Worm (Caenorhabditis elegans): Measurements from ENCODE around the gene lgc-58.
A peak's percentile ranks its signal among the peaks of the same experiment; 100 is the strongest.

Gene lgc-58

ce11 chrX:6100395-6101099 lies 25.2 kb downstream of the lgc-58 start:
- TF ChIP-seq nhr-6 (tag; optimal IDR thresholded peaks at IDR 0.05) (no peak), unc-62 (GFP tag; optimal IDR thresholded peaks at IDR 0.05 in 1 of 2) (peak in 1 of 2 experiments; percentile 13), unc-62 (tag; optimal IDR thresholded peaks at IDR 0.05) (no peak), nhr-28 (tag; optimal IDR thresholded peaks at IDR 0.05) (peak; percentile 65), rbr-2 (tag; optimal IDR thresholded peaks at IDR 0.05) (no peak), aha-1 (tag) (peak; percentile 93), madf-5 (GFP tag; IDR thresholded peaks at IDR 0.05) (no peak), egl-43 (GFP tag; IDR thresholded peaks at IDR 0.05) (no peak), daf-16 (GFP tag; optimal IDR thresholded peaks at IDR 0.05) (no peak), daf-16 (tag; optimal IDR thresholded peaks at IDR 0.05) (peak; percentile 22), dmd-6 (GFP tag; IDR thresholded peaks at IDR 0.05) (peak; percentile 40; the same call in 1 of the 2 replicates), php-3 (GFP tag; IDR thresholded peaks at IDR 0.05) (peak; percentile 66; the same call in 1 of the 2 replicates), dve-1 (tag; optimal IDR thresholded peaks at IDR 0.05; ENCODE audit: insufficient read depth) (peak; percentile 21), T20F7.1 (GFP tag; optimal IDR thresholded peaks at IDR 0.05) (no peak), daf-12 (tag; optimal IDR thresholded peaks at IDR 0.05) (no peak), zip-11 (GFP tag; IDR thresholded peaks at IDR 0.05) (no peak), hlh-11 (tag; optimal IDR thresholded peaks at IDR 0.05) (peak; percentile 13)

ce11 chrX:6103297-6103696 lies 28.0 kb downstream of the lgc-58 start, which contains the start of gene C15H9.11:
C15H9.11 (minus strand) TSS chrX:6103397.
- TF ChIP-seq lin-15B (tag; optimal IDR thresholded peaks at IDR 0.05) (no peak), dmd-9 (GFP tag; IDR thresholded peaks at IDR 0.05) (no peak), nhr-41 (GFP tag; IDR thresholded peaks at IDR 0.05) (no peak), dmd-6 (GFP tag; IDR thresholded peaks at IDR 0.05) (no peak), mdt-29 (GFP tag; IDR thresholded peaks at IDR 0.05) (no peak)

ce11 chrX:6107962-6108361 lies 32.7 kb downstream of the lgc-58 start:
- TF ChIP-seq lin-29 (GFP tag; IDR thresholded peaks at IDR 0.05) (no peak), arid-1 (GFP tag; conservative IDR thresholded peaks at IDR 0.05) (no peak), lin-39 (tag; optimal IDR thresholded peaks at IDR 0.05) (no peak), gei-8 (GFP tag; optimal IDR thresholded peaks at IDR 0.05) (no peak), ztf-7 (tag; optimal IDR thresholded peaks at IDR 0.05) (no peak), unc-62 (GFP tag; optimal IDR thresholded peaks at IDR 0.05 in 1 of 2) (peak in 1 of 2 experiments; percentile 93), unc-62 (tag; optimal IDR thresholded peaks at IDR 0.05) (no peak), vab-7 (GFP tag; IDR thresholded peaks at IDR 0.05) (no peak), aha-1 (tag) (peak; percentile 31), nhr-48 (tag; optimal IDR thresholded peaks at IDR 0.05) (no peak)

ce11 chrX:6109288-6109770 lies 34.0 kb downstream of the lgc-58 start, which contains the start of gene kynu-1:
kynu-1 (minus strand) TSS chrX:6109338.
- no peak for TF ChIP-seq daf-19 (GFP tag; conservative IDR thresholded peaks at IDR 0.05)
- TF ChIP-seq dmd-6 (GFP tag; IDR thresholded peaks at IDR 0.05) = peak; percentile 31; the same call in 1 of the 2 replicates
- peak in 1 of 2 experiments; percentile 27 for TF ChIP-seq lsy-2 (tag; optimal IDR thresholded peaks at IDR 0.05)
- peak; percentile 83 for TF ChIP-seq nhr-28 (tag; optimal IDR thresholded peaks at IDR 0.05)
- TF ChIP-seq daf-16 (GFP tag; optimal IDR thresholded peaks at IDR 0.05) = no peak
- TF ChIP-seq daf-16 (tag; optimal IDR thresholded peaks at IDR 0.05) = peak; percentile 45
- peak; percentile 50 for TF ChIP-seq hlh-11 (tag; optimal IDR thresholded peaks at IDR 0.05)
- no peak for TF ChIP-seq mxl-2 (GFP tag; conservative IDR thresholded peaks at IDR 0.05)
- peak; percentile 56 for TF ChIP-seq dve-1 (tag; optimal IDR thresholded peaks at IDR 0.05; ENCODE audit: insufficient read depth)

ce11 chrX:6112817-6113216 lies 37.5 kb downstream of the lgc-58 start, which contains the start of gene prx-3:
prx-3 (minus strand) TSS chrX:6112917.
- TF ChIP-seq skn-1 (tag; optimal IDR thresholded peaks at IDR 0.05) (no peak), dve-1 (tag; optimal IDR thresholded peaks at IDR 0.05; ENCODE audit: insufficient read depth) (peak; percentile 37), daf-16 (GFP tag; optimal IDR thresholded peaks at IDR 0.05) (no peak), daf-16 (tag; optimal IDR thresholded peaks at IDR 0.05) (peak; percentile 43), pqm-1 (tag; optimal IDR thresholded peaks at IDR 0.05) (no peak), ces-1 (GFP tag; optimal IDR thresholded peaks at IDR 0.05) (no peak), madf-9 (GFP tag; conservative IDR thresholded peaks at IDR 0.05) (no peak), hmg-1.1 (GFP tag; IDR thresholded peaks at IDR 0.05) (no peak), fos-1 (tag; optimal IDR thresholded peaks at IDR 0.05) (no peak), nhr-28 (tag; optimal IDR thresholded peaks at IDR 0.05) (peak; percentile 5)

Measured in whole organism, L4 larva.